Worm (Caenorhabditis elegans): ENCODE measurements around the gene F14H8.8.

DNA sequence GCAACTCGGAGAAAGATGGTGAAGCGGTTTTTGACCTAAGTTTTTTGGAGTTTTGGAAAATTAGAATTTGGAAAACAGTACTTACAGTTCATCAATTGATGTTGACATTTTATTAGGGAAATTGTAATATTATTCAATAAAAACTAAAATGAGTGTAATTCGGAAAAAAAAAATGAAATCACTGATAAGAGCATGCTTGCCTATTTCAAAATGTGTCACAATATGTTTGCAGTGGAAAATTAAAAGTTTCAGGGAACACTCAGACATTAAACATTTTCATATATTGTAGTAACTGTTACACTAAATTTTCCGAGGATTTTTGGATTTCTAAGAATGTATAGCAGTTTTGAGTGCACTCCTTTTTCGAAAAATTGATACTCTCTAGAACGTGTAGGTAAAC is 23.1 kb downstream of the F14H8.8 start, which contains the start of the genes fbxa-82 and C25D7.5:
- TF ChIP-seq mep-1 (tag; optimal IDR thresholded peaks at IDR 0.05) (no peak), pha-4 (tag; optimal IDR thresholded peaks at IDR 0.05) (no peak), zip-8 (tag; optimal IDR thresholded peaks at IDR 0.05) (no peak), unc-62 (GFP tag; optimal IDR thresholded peaks at IDR 0.05) (no peak), nhr-237 (tag; optimal IDR thresholded peaks at IDR 0.05) (no peak), lin-32 (GFP tag; optimal IDR thresholded peaks at IDR 0.05) (no peak), hlh-1 (tag; optimal IDR thresholded peaks at IDR 0.05) (no peak), mls-2 (tag; optimal IDR thresholded peaks at IDR 0.05) (no peak), lin-13 (tag; optimal IDR thresholded peaks at IDR 0.05) (no peak), ceh-83 (GFP tag; optimal IDR thresholded peaks at IDR 0.05) (no peak), ztf-11 (tag; optimal IDR thresholded peaks at IDR 0.05) (no peak)

Measured in whole organism, mixed stage, embryonic.